Fruit fly (Drosophila melanogaster): ENCODE results near the gene CG17032.

CG17032 gene

dm6 chr3L:15982783-15983432 is 24.3 kb downstream of the CG17032 start, which contains the start of the genes brm and Arl1 (continued):
- TF ChIP-seq jim (GFP tag; optimal IDR thresholded peaks at IDR 0.05) (peak; percentile 26), Rel (GFP tag; optimal IDR thresholded peaks at IDR 0.05) (peak; percentile 95), Rel (tag; optimal IDR thresholded peaks at IDR 0.05) (peak; percentile 96), Myc (optimal IDR thresholded peaks at IDR 0.05) (no peak), CG9705 (GFP tag; optimal IDR thresholded peaks at IDR 0.05) (peak; percentile 99), HLH106 (tag; optimal IDR thresholded peaks at IDR 0.05) (peak; percentile 100), foxo (GFP tag; optimal IDR thresholded peaks at IDR 0.05) (peak; percentile 58 to 98), Hr83 (GFP tag; optimal IDR thresholded peaks at IDR 0.05; ENCODE audit: poor library complexity, severe bottlenecking) (peak; percentile 75)

DNA sequence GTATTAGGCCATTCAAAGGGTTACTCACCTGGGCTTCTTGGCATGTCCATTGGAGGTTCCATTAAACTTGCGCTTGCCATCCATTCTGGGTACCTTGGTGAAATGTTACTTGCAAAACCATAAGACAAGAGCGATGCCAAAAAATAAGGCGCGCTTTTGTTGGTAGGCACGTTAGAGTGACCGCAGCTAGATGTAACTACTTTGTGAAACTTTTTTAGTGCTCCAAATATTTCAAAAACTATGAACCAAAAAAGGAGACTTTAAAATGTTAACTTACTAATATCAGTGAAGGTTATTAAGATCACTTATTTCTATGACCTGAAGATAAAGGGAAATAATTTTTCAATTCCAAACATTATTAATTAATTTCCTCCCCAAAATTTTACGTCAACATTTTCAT is 29.0 kb downstream of the CG17032 start, which contains the start of gene PolD1:
Gene PolD1, minus strand, starts transcription at position 181 of the 400 bp plus-strand sequence.
- TF ChIP-seq woc (GFP tag; optimal IDR thresholded peaks at IDR 0.05): no peak
- TF ChIP-seq sv (GFP tag; optimal IDR thresholded peaks at IDR 0.05): no peak
- no peak for TF ChIP-seq Abd-B (GFP tag; optimal IDR thresholded peaks at IDR 0.05)
- no peak for TF ChIP-seq h (GFP tag; optimal IDR thresholded peaks at IDR 0.05)
- TF ChIP-seq foxo (GFP tag; optimal IDR thresholded peaks at IDR 0.05): no peak
- TF ChIP-seq dl (GFP tag; optimal IDR thresholded peaks at IDR 0.05; ENCODE audit: insufficient read depth in 1 of 2, partially characterized antibody in 2 of 2): no peak
- TF ChIP-seq Hr78 (GFP tag; optimal IDR thresholded peaks at IDR 0.05): no peak
- no peak for TF ChIP-seq CG9705 (GFP tag; optimal IDR thresholded peaks at IDR 0.05)
- no peak for TF ChIP-seq ey (GFP tag; optimal IDR thresholded peaks at IDR 0.05)
- TF ChIP-seq sage (GFP tag; optimal IDR thresholded peaks at IDR 0.05): no peak
- TF ChIP-seq Hr83 (GFP tag; optimal IDR thresholded peaks at IDR 0.05; ENCODE audit: poor library complexity, severe bottlenecking): no peak
- no peak for TF ChIP-seq Myc (optimal IDR thresholded peaks at IDR 0.05)
- TF ChIP-seq Dfd (GFP tag; optimal IDR thresholded peaks at IDR 0.05): no peak
- no peak for TF ChIP-seq usp (GFP tag; optimal IDR thresholded peaks at IDR 0.05)
- TF ChIP-seq jim (GFP tag; optimal IDR thresholded peaks at IDR 0.05): no peak
- TF ChIP-seq rgr (GFP tag; optimal IDR thresholded peaks at IDR 0.05): no peak

- TF ChIP-seq Sp1 (GFP tag; optimal IDR thresholded peaks at IDR 0.05) (no peak), ey (GFP tag; optimal IDR thresholded peaks at IDR 0.05) (peak; percentile 26), Rel (GFP tag; optimal IDR thresholded peaks at IDR 0.05) (no peak), Rel (tag; optimal IDR thresholded peaks at IDR 0.05) (peak; percentile 99), foxo (GFP tag; optimal IDR thresholded peaks at IDR 0.05) (peak in 1 of 2 experiments; percentile 43), rgr (GFP tag; optimal IDR thresholded peaks at IDR 0.05) (peak; percentile 47), dmrt93B (GFP tag; optimal IDR thresholded peaks at IDR 0.05) (no peak), Hr83 (GFP tag; optimal IDR thresholded peaks at IDR 0.05; ENCODE audit: poor library complexity, severe bottlenecking) (no peak), pan (optimal IDR thresholded peaks at IDR 0.05) (no peak), Hnf4 (GFP tag; optimal IDR thresholded peaks at IDR 0.05) (no peak), Jra (GFP tag; optimal IDR thresholded peaks at IDR 0.05) (no peak), woc (GFP tag; optimal IDR thresholded peaks at IDR 0.05) (peak; percentile 45), Myc (optimal IDR thresholded peaks at IDR 0.05) (peak; percentile 25), usp (GFP tag; optimal IDR thresholded peaks at IDR 0.05) (no peak), jim (GFP tag; optimal IDR thresholded peaks at IDR 0.05) (no peak), br (GFP tag; optimal IDR thresholded peaks at IDR 0.05) (peak; percentile 9), sv (GFP tag; optimal IDR thresholded peaks at IDR 0.05) (peak; percentile 8), OdsH (GFP tag; optimal IDR thresholded peaks at IDR 0.05) (peak; percentile 35), h (GFP tag; optimal IDR thresholded peaks at IDR 0.05) (peak; percentile 35), CG32264 (GFP tag; optimal IDR thresholded peaks at IDR 0.05) (no peak), N (GFP tag; optimal IDR thresholded peaks at IDR 0.05) (no peak), Vsx2 (GFP tag; optimal IDR thresholded peaks at IDR 0.05; ENCODE audit: partially characterized antibody) (no peak), dsf (GFP tag; optimal IDR thresholded peaks at IDR 0.05; ENCODE audit: borderline replicate concordance) (peak; percentile 52), CrebA (GFP tag; optimal IDR thresholded peaks at IDR 0.05; ENCODE audit: borderline replicate concordance) (no peak), CG9705 (GFP tag; optimal IDR thresholded peaks at IDR 0.05) (no peak), fru (GFP tag; optimal IDR thresholded peaks at IDR 0.05) (peak; percentile 43), psq (GFP tag; optimal IDR thresholded peaks at IDR 0.05) (peak; percentile 29)
Measured at dm6 chr3L:15988039-15988546, 29.4 kb downstream of the CG17032 start, which contains the start of gene Hip14. TSS of gene Hip14 (plus strand) at chr3L:15988236.
